Worm (Caenorhabditis elegans): ENCODE results near the gene afmd-2.
A peak's percentile ranks its signal among the peaks of the same experiment; 100 is the strongest.

afmd-2 gene

DNA sequence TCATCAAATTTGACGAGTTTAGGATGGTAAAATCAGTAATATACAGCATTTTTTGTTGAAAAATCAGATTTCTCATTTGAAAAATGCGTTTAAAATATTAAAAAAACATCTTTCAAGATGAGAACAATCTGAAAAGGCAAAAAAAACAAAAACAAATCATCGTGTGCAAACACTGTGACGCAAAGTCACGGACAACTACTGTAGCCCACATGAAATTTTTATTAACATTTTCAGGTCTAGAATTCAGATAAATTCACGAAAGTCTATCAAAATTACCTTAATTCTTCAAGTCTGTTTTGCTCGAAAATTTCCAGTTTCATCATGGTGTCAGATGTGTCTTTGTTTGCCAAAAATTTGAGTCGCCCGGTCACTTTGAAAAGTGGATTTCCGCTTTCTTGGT, 29.9 kb downstream of the afmd-2 start:
- peak; percentile 69 for TF ChIP-seq snpc-4 (GFP tag; optimal IDR thresholded peaks at IDR 0.05)
- TF ChIP-seq snpc-4 (tag; optimal IDR thresholded peaks at IDR 0.05), result peak in 3 of 4 experiments; percentile 79 to 87 (median 87)
- TF ChIP-seq lsl-1 (GFP tag; optimal IDR thresholded peaks at IDR 0.05), result peak; percentile 90
- TF ChIP-seq snpc-3.4 (tag; optimal IDR thresholded peaks at IDR 0.05), result peak; percentile 18
- TF ChIP-seq ceh-27 (GFP tag; optimal IDR thresholded peaks at IDR 0.05), result no peak
- TF ChIP-seq D2030.7 (GFP tag; IDR thresholded peaks at IDR 0.05), result peak; percentile 64
- TF ChIP-seq somi-1 (GFP tag; optimal IDR thresholded peaks at IDR 0.05), result no peak
- TF ChIP-seq hlh-26 (GFP tag; conservative IDR thresholded peaks at IDR 0.05), result no peak
- TF ChIP-seq ztf-25 (GFP tag; IDR thresholded peaks at IDR 0.05), result no peak
- TF ChIP-seq lin-54 (GFP tag; optimal IDR thresholded peaks at IDR 0.05), result peak; percentile 16
- peak; percentile 58 for TF ChIP-seq ceh-91 (GFP tag; IDR thresholded peaks at IDR 0.05)
- peak; percentile 49 for TF ChIP-seq F33H1.4 (GFP tag; IDR thresholded peaks at IDR 0.05)
- TF ChIP-seq madf-6 (GFP tag; IDR thresholded peaks at IDR 0.05), result peak; percentile 98
- peak; percentile 32 for TF ChIP-seq efl-1 (GFP tag; optimal IDR thresholded peaks at IDR 0.05)
- TF ChIP-seq dpff-1 (tag; optimal IDR thresholded peaks at IDR 0.05), result no peak
- TF ChIP-seq snpc-1.3 (tag; optimal IDR thresholded peaks at IDR 0.05; ENCODE audit: insufficient read depth), result peak; percentile 7
- no peak for TF ChIP-seq hmg-20 (GFP tag; IDR thresholded peaks at IDR 0.05)
- TF ChIP-seq xnd-1 (tag; optimal IDR thresholded peaks at IDR 0.05), result peak; percentile 83
- TF ChIP-seq Y53F4B.3 (GFP tag; IDR thresholded peaks at IDR 0.05), result no peak
- no peak for TF ChIP-seq mes-4 (tag; optimal IDR thresholded peaks at IDR 0.05)
- peak; percentile 74 for TF ChIP-seq attf-6 (GFP tag; IDR thresholded peaks at IDR 0.05)
- no peak for TF ChIP-seq lin-26 (GFP tag; IDR thresholded peaks at IDR 0.05)
- peak; percentile 43 for TF ChIP-seq tbp1 (GFP tag; optimal IDR thresholded peaks at IDR 0.05)
- TF ChIP-seq madf-8 (GFP tag; conservative IDR thresholded peaks at IDR 0.05), result peak; percentile 97
- TF ChIP-seq dpl-1 (GFP tag; optimal IDR thresholded peaks at IDR 0.05), result peak; percentile 10
- TF ChIP-seq ZK185.1 (tag; optimal IDR thresholded peaks at IDR 0.05; ENCODE audit: poor library complexity, severe bottlenecking), result no peak
- no peak for TF ChIP-seq athp-1 (tag; optimal IDR thresholded peaks at IDR 0.05)
- no peak for TF ChIP-seq egrh-3 (GFP tag; IDR thresholded peaks at IDR 0.05)

- TF ChIP-seq lsy-27 (tag; optimal IDR thresholded peaks at IDR 0.05; ENCODE audit: borderline replicate concordance, insufficient read depth), result no peak
- TF ChIP-seq Y95B8A.8 (GFP tag; IDR thresholded peaks at IDR 0.05), result no peak
- TF ChIP-seq attf-6 (GFP tag; IDR thresholded peaks at IDR 0.05), result no peak
- TF ChIP-seq pbrm-1 (GFP tag; IDR thresholded peaks at IDR 0.05), result no peak
- no peak for TF ChIP-seq T07F8.4 (tag; optimal IDR thresholded peaks at IDR 0.05)
- TF ChIP-seq madf-3 (GFP tag; IDR thresholded peaks at IDR 0.05), result no peak
- no peak for TF ChIP-seq ets-4 (GFP tag; optimal IDR thresholded peaks at IDR 0.05)
- TF ChIP-seq hlh-12 (tag; optimal IDR thresholded peaks at IDR 0.05), result no peak
- no peak for TF ChIP-seq lin-54 (GFP tag; optimal IDR thresholded peaks at IDR 0.05)
- no peak for TF ChIP-seq tlf-1 (GFP tag; optimal IDR thresholded peaks at IDR 0.05)
- no peak for TF ChIP-seq hrde-1 (tag; optimal IDR thresholded peaks at IDR 0.05; ENCODE audit: borderline replicate concordance)
- TF ChIP-seq repo-1 (tag; optimal IDR thresholded peaks at IDR 0.05), result no peak
- TF ChIP-seq bed-2 (GFP tag; IDR thresholded peaks at IDR 0.05), result no peak
Observed at ce11 chrIV:13540165-13540564, 31.1 kb downstream of the afmd-2 start, which contains the start of gene rsd-2. rsd-2 (minus strand) TSS chrIV:13540265.

Data from whole organism, young adult.